Worm (Caenorhabditis elegans): Measurements from ENCODE around the gene Y116A8C.470.

DNA sequence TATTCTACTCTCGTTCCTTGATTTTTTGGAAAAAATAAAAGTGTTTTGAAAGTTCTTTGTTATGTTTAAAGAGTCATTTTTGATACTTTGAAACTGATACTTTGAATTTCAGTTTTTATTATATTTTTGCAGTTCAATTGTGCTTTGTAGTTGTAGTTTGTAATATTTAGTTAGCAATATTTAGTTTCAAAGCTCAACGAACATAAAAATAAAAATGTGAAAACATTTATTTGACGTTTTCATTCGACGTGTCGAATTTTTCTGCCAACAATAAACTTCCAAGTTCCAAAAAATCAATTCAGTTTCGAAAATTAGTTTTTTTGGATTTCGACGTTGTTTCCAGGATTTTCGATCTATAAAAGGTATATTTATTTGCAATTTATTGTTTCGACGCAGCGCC, 929 bp upstream of the Y116A8C.470 start, which contains the start of gene nep-23:
- TF ChIP-seq pqm-1 (tag; optimal IDR thresholded peaks at IDR 0.05), result no peak
- no peak for TF ChIP-seq unc-62 (GFP tag; optimal IDR thresholded peaks at IDR 0.05)
- no peak for TF ChIP-seq elt-3 (tag; optimal IDR thresholded peaks at IDR 0.05)
- no peak for TF ChIP-seq mdl-1 (tag; optimal IDR thresholded peaks at IDR 0.05)
- no peak for TF ChIP-seq lir-3 (tag; optimal IDR thresholded peaks at IDR 0.05; ENCODE audit: poor library complexity)
- TF ChIP-seq lin-13 (GFP tag; optimal IDR thresholded peaks at IDR 0.05), result no peak
- no peak for TF ChIP-seq dpl-1 (GFP tag; optimal IDR thresholded peaks at IDR 0.05)
- no peak for TF ChIP-seq aly-2 (tag; optimal IDR thresholded peaks at IDR 0.05)
- TF ChIP-seq fkh-10 (GFP tag; optimal IDR thresholded peaks at IDR 0.05), result no peak
- no peak for TF ChIP-seq skn-1 (tag; optimal IDR thresholded peaks at IDR 0.05)
- no peak for TF ChIP-seq rnt-1 (tag; optimal IDR thresholded peaks at IDR 0.05)
- no peak for TF ChIP-seq nhr-76 (tag; optimal IDR thresholded peaks at IDR 0.05)
- no peak for TF ChIP-seq nhr-20 (tag; optimal IDR thresholded peaks at IDR 0.05)
- no peak for TF ChIP-seq F16B12.6 (tag; optimal IDR thresholded peaks at IDR 0.05)

Measured in whole organism, L1 larva.